Fruit fly (Drosophila melanogaster) whole organism, prepupa: ENCODE measurements around the gene CG34256.

ENCODE experiments used
- CG3032 ChIP-seq: fragments of 200-800 bp; optimal IDR thresholded peaks from 2 replicates; lab custom pipeline; 2019; ENCODE audit warnings: missing biosample characterization, mild to moderate bottlenecking, missing genetic modification characterization, moderate library complexity
- CG6792 ChIP-seq: fragments of 200-800 bp; sonication (Bioruptor generic); optimal IDR thresholded peaks from 3 replicates; lab custom pipeline; 2016; ENCODE audit warnings: missing biosample characterization, missing genetic modification characterization
- CG8319 ChIP-seq: fragments of 200-800 bp; sonication (Bioruptor generic); optimal IDR thresholded peaks from 3 replicates; lab custom pipeline; 2016; ENCODE audit warnings: missing biosample characterization, missing genetic modification characterization
- Eip75B ChIP-seq: fragments of 200-800 bp; sonication (Bioruptor generic); optimal IDR thresholded peaks from 3 replicates; lab custom pipeline; 2016; ENCODE audit warnings: missing biosample characterization, missing genetic modification characterization
- Eip78C ChIP-seq: fragments of 200-800 bp; sonication (Bioruptor generic); peaks from one replicate; lab custom pipeline; 2016; ENCODE audit warnings: missing biosample characterization, missing genetic modification characterization
- Hr38 ChIP-seq: sonication (Bioruptor generic); optimal IDR thresholded peaks from 2 replicates; lab custom pipeline; 2016; ENCODE audit warnings: missing biosample characterization, missing genetic modification characterization
- Hr39 ChIP-seq: fragments of 200-800 bp; sonication (Bioruptor generic); optimal IDR thresholded peaks from 2 replicates; lab custom pipeline; 2016; ENCODE audit warnings: missing biosample characterization, missing genetic modification characterization
- Met ChIP-seq: fragments of 200-800 bp; sonication (Bioruptor generic); optimal IDR thresholded peaks from 3 replicates; lab custom pipeline; 2016; ENCODE audit warnings: missing biosample characterization, missing genetic modification characterization
- OdsH ChIP-seq: fragments of 200-800 bp; sonication (Bioruptor generic); optimal IDR thresholded peaks from 3 replicates; lab custom pipeline; 2016; ENCODE audit warnings: missing biosample characterization, missing genetic modification characterization
- achi ChIP-seq: fragments of 200-800 bp; sonication (Bioruptor generic); optimal IDR thresholded peaks from 3 replicates; lab custom pipeline; 2016; ENCODE audit warnings: missing biosample characterization, missing genetic modification characterization
- salr ChIP-seq, 2 experiments: fragments of 200-800 bp; sonication (Bioruptor generic); optimal IDR thresholded peaks; 3 replicates each; lab custom pipeline; 2016 to 2018; ENCODE audit warnings: missing biosample characterization in 2 of 2, missing genetic modification characterization in 2 of 2, mild to moderate bottlenecking in 1 of 2

DNA sequence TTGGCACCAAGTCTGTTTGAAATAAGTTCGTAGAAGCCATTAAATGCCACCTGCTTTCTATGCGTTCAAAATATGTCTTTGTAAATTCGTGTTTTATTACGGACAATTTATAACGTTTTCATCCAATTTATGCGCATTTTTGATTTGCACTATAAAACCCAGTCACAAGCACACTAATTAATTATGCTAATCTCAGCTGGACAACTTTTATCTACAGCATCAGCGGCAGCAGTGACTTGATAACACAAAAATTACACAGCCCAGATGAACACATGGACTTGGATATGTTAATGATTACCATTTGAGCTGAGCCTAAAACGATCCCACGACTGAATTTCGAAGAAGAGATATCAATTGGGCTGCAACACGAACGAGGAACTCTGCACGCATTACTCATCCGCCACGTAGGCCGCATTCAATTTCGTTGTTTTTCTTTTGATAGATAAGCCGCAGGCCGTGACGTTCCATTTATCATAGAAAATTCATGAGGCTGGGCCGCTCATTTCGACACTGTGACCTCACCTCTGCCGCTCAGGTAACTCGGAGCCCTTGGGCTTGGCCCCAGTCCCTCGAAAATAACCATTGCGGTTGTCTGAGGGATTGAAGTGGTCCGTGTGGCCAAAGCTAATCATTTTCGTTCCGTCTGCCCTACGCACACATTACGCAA is 23.6 kb upstream of the CG34256 start:
- no peak for TF ChIP-seq Eip75B
- no peak for TF ChIP-seq Met
- TF ChIP-seq Hr39 = no peak
- TF ChIP-seq Eip78C (GFP tag; lab: Kevin White, UChicago) = no peak
- no peak for TF ChIP-seq CG6792 (GFP tag; lab: Kevin White, UChicago)
- no peak for TF ChIP-seq Hr38 (GFP tag; lab: Kevin White, UChicago)
- no peak for TF ChIP-seq salr (GFP tag; optimal IDR thresholded peaks at IDR 0.05; lab: Kevin White, UChicago)
- no peak for TF ChIP-seq achi (GFP tag; lab: Kevin White, UChicago)
- TF ChIP-seq OdsH = no peak
- TF ChIP-seq CG3032 (tag; lab: Kevin White, UChicago) = no peak
- TF ChIP-seq CG8319 (GFP tag; lab: Kevin White, UChicago) = no peak
